Fruit fly (Drosophila melanogaster): ENCODE measurements around the gene CG6333.

- TF ChIP-seq EcR (GFP tag; optimal IDR thresholded peaks at IDR 0.05): no peak
- TF ChIP-seq usp (GFP tag; optimal IDR thresholded peaks at IDR 0.05): no peak
- TF ChIP-seq CG8478 (optimal IDR thresholded peaks at IDR 0.05): no peak
- TF ChIP-seq pan (optimal IDR thresholded peaks at IDR 0.05): no peak
- no peak for TF ChIP-seq psq (optimal IDR thresholded peaks at IDR 0.05)
Observed at dm6 chr3L:17493256-17493655, 7.2 kb upstream of the CG6333 start.

Measured in whole organism.